Worm (Caenorhabditis elegans) whole organism, young adult: ENCODE results near the gene clec-197.

Experiments used
- D2030.7 ChIP-seq: fragments of 200-800 bp; sonication (Bioruptor generic); IDR thresholded peaks from 2 replicates; pipeline ENCODE4 v1.3.6; 2022; ENCODE audit warnings: missing genetic modification reagents, missing genetic modification characterization, missing compliant biosample characterization
- aptf-2 ChIP-seq: fragments of 200-800 bp; sonication (Bioruptor generic); conservative IDR thresholded peaks from 2 replicates; pipeline ENCODE4 v1.3.6; 2022; ENCODE audit warnings: missing genetic modification reagents, missing genetic modification characterization, missing compliant biosample characterization
- fkh-3 ChIP-seq: sonication (generic microtip); optimal IDR thresholded peaks from 2 replicates; lab custom pipeline; 2016; ENCODE audit warnings: mild to moderate bottlenecking, missing genetic modification characterization, missing compliant biosample characterization
- lir-1 ChIP-seq: fragments of 200-800 bp; sonication (Bioruptor generic); conservative IDR thresholded peaks from 2 replicates; pipeline ENCODE4 v1.3.6; 2022; ENCODE audit warnings: missing genetic modification reagents, missing genetic modification characterization, missing compliant biosample characterization

DNA sequence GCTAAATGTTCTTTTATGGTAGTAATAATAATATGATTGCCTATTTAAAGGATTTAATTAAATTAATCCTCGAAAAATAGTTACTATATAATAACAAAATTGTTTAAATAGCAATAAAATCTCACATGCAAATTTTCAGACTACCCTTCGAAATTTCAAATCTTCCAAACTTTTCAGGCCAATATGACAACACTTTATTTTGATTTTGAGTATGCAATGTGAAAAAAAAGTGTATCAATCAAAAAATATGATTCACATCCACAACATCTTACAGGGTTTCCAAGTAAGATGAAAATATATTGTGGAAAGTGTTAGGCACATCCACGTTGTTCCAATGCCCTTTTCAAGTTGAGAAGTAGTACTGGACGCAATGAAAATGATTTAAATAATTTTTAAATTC lies 34.7 kb downstream of the clec-197 start, which contains the start of gene snf-9:
- TF ChIP-seq lir-1 (GFP tag; lab: Robert Waterston, UW) (no peak), fkh-3 (no peak), D2030.7 (GFP tag; lab: Robert Waterston, UW) (no peak), aptf-2 (no peak)
